Fruit fly (Drosophila melanogaster) Kc167 (cell line): ENCODE results near the gene Eh.
"Not testable (repeated sequence)": the region's sequence is repeated elsewhere in the genome, so short reads cannot be mapped to it uniquely, and the experiment has no call there.

Source experiments
- Myc ChIP-seq: fragments of >200 bp; optimal IDR thresholded peaks from 2 replicates; lab custom pipeline; 2017; ENCODE audit warnings: missing external identifiers
- Sin3A ChIP-seq: fragments of >200 bp; optimal IDR thresholded peaks from 2 replicates; lab custom pipeline; 2018; ENCODE audit warnings: missing external identifiers
- h ChIP-seq: fragments of >200 bp; optimal IDR thresholded peaks from 3 replicates; lab custom pipeline; 2018; ENCODE audit warnings: missing external identifiers
- insv ChIP-seq: fragments of >200 bp; optimal IDR thresholded peaks from 3 replicates; lab custom pipeline; 2018; ENCODE audit warnings: missing external identifiers
- psq ChIP-seq: fragments of >200 bp; optimal IDR thresholded peaks from 2 replicates; lab custom pipeline; 2017; ENCODE audit warnings: missing external identifiers
- ttk ChIP-seq: sonication (Bioruptor generic); optimal IDR thresholded peaks from 2 replicates; lab custom pipeline; 2017; ENCODE audit warnings: missing external identifiers

Gene Eh

DNA sequence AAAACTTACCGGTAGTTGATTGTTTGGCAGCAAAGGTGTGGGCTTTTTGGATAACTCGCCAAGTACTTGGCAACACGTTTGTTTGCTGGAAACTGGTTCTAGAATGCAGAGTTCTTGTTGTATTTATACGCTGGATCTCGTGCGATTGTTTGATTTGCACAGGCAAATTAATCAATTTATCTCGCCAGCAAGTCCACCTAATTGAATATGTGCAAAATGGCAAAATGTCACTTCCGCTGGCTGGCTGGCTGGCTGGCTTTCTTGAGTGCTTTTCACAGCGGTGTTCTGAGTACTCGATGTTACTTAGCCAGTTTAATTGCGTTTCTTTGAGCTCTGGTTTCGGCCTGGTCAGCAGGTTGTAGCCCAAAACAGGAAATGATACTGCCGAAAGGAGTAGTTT lies at the start of gene Eh:
TSS of gene Eh (minus strand) at position 101 of the 400 bp plus-strand sequence.
- TF ChIP-seq h (lab: Kevin White, UChicago): no peak
- no peak for TF ChIP-seq insv (lab: Kevin White, UChicago)
- no peak for TF ChIP-seq ttk
- no peak for TF ChIP-seq Sin3A
- TF ChIP-seq Myc (lab: Kevin White, UChicago): no peak
- no peak for TF ChIP-seq psq (lab: Kevin White, UChicago)

DNA sequence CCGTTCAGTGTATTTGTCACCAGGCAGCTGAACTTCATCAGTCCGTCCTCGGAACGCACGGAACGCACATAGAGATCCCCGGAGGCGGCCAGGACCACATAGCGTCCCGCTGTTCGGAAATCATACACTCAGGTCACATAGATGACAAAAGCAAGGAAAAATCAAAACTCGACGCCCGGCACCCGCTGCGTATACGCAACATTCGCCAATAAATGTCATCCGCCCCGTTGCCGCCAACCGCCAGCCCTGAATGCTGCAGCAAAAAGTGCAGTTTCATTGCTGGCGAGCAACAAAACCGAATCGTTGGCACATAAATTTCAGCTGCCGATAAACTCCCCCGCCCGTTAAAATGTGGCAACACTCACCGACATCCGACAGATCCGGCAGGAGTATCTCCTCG lies 43.4 kb upstream of the Eh start:
- TF ChIP-seq h (lab: Kevin White, UChicago) (no peak), Sin3A (no peak), Myc (lab: Kevin White, UChicago) (no peak)

DNA sequence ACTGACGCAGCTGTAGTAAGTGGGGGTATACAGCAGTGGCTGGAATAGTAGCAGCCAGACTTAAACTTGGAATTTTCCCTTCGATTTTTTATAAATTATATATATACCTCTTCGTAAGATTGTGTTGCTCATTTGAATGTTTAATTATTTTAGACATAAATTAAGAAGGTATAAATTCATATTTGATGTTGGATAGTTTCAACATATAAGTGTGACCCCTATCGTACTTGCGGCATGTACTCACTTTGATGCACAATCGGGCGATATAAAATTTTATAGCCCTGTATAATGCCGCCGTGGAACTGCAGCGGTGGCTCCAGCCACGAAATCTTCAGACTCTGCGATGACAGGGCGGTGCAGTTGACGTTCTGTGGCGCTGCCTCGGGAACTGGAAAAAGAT lies 32.6 kb upstream of the Eh start:
- TF ChIP-seq h (lab: Kevin White, UChicago) (no peak), insv (lab: Kevin White, UChicago) (no peak), Sin3A (no peak), Myc (lab: Kevin White, UChicago) (no peak), ttk (no peak), psq (lab: Kevin White, UChicago) (no peak)

DNA sequence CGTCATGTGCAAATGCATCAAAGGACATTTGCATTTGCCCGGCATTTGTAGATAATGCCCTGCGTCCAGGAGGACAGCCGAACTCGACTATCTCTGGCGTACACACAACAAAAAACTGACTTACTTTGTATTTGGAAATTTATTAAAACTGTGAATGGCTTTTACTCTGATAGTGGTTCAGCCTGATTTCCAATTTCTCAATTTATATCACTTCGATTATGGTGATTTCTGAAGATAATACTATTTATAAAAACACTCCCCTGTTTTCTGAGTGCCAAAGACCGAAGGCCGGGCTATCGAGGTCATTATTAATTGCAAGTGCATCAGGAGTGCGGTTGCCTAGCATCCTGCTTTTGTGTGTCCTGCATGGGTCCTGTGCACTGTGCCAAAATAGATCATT lies 22.3 kb upstream of the Eh start:
- no peak for TF ChIP-seq h (lab: Kevin White, UChicago)
- TF ChIP-seq Sin3A: no peak
- no peak for TF ChIP-seq insv (lab: Kevin White, UChicago)
- no peak for TF ChIP-seq Myc (lab: Kevin White, UChicago)
- TF ChIP-seq ttk: no peak
- no peak for TF ChIP-seq psq (lab: Kevin White, UChicago)

DNA sequence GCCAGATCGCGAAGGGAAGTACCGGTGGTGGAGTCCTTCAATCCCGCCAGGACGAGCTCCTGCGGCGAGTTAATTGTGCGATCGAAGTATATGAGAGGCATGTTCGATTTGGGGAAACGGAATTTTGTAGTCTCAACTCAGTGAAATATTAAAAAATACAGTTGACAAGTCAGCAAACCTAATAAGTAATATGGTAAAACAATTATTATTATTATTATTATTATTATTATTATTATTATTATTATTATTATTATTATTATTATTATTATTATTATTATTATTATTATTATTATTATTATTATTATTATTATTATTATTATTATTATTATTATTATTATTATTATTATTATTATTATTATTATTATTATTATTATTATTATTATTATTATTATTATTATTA lies 8.0 kb upstream of the Eh start, which contains the start of gene CG14330:
TSS of gene CG14330 (minus strand) at position 101 of the 400 bp plus-strand sequence.
- not testable (repeated sequence) for TF ChIP-seq Sin3A; h (lab: Kevin White, UChicago); insv (lab: Kevin White, UChicago)

DNA sequence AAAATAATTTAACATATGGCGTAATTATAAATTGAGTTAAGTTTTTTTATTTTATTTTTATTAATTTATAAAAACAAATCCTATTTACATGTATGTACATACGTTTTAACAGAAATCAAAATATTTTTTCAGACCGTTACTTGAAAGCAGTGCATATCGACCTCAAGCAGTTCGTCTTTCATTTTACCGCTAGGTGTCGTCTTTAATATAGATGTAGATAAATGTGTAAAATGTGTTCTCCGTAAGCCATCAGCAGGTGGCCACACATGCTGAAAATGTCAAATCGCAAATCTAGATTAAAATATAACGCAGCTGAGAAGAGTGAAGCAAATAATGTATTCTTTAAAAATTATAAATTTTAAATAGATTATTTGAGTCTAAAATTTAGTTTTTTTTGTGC lies 744 bp upstream of the Eh start:
- TF ChIP-seq insv (lab: Kevin White, UChicago) (no peak), ttk (no peak), Myc (lab: Kevin White, UChicago) (no peak), psq (lab: Kevin White, UChicago) (no peak), Sin3A (no peak), h (lab: Kevin White, UChicago) (no peak)

DNA sequence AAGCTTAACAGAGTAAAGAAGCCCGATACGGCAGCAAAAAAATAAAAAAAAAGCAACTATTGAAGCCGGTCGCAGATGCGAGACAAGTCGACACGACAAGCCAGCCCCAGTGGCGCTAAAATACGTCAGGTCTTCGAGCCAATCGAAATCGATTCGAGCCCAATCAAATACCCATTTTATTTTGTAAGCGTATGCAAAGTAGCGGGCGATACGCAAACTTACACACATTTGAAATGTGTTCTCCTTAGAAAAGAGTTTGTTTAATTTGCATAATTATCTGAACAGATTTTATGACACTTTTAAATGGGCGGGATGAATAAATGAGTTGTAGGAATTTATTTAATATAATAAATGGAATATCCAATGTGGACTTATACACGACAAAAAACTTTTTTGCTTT lies 1.0 kb downstream of the Eh start:
- TF ChIP-seq Sin3A (no peak), insv (lab: Kevin White, UChicago) (no peak), h (lab: Kevin White, UChicago) (no peak), ttk (no peak), Myc (lab: Kevin White, UChicago) (no peak)

DNA sequence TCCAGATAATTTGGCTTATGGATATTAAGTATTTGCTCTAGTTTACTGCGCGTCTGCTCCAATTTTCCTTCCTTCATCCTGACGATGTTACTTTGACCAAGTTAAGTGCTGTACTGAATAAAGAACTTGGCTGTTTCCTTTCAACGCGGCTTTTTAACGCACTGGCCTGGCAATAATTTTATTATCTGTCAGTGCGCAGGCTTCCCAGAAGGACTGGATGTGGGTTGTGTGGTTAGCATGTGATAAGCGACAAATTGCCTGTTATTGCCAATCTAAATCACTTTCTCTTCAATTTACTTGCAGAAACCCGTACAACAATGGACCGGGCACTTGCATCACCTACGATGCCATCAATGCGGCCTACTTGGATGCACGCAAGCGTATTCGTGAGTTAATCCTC lies 8.0 kb downstream of the Eh start, which contains the start of gene CG14331:
TSS of gene CG14331 (minus strand) at position 101 of the 400 bp plus-strand sequence.
- no peak for TF ChIP-seq psq (lab: Kevin White, UChicago)
- TF ChIP-seq Sin3A: no peak
- TF ChIP-seq ttk: no peak
- no peak for TF ChIP-seq Myc (lab: Kevin White, UChicago)
- no peak for TF ChIP-seq h (lab: Kevin White, UChicago)
- no peak for TF ChIP-seq insv (lab: Kevin White, UChicago)

DNA sequence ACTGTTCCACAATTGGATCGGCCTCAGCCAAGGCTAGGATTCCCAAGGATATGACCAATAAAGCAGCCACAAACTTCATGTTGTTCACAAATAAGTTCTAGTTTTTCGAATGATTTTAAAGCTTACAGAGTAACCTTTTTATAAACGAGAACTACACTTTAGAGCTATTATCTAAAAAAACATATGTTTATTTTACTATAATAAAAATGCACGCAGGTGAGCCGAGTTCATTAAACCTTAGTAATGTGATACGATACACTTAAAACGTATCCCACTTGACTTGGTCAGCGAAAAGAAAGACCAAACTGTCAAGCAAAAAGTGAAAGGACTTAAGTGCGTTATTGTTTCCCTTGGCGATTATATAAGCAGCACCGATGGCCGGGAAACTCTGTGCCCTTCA lies 14.3 kb downstream of the Eh start, which contains the start of gene CG44090:
TSS of gene CG44090 (minus strand) at position 101 of the 400 bp plus-strand sequence.
- TF ChIP-seq psq (lab: Kevin White, UChicago) (no peak), insv (lab: Kevin White, UChicago) (no peak), Myc (lab: Kevin White, UChicago) (no peak)

DNA sequence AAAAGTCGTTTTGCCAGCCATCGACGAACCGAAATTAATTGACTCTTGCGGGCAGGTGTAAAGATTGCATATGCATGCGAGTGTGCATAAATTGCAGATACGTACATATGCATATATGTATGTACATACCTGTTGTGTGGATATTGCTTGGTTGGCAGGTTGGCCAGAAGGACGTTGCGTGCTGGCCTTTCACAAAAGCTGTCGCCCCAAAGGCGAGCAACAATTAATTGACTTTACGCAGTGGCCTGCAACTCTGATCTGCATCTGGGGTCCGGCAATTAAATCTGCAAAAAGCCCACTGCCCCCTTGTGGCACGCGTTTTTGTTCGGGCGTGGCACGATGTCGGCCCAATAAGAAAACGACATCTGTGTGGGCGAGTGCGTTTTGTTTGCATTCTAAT lies 15.5 kb downstream of the Eh start:
- TF ChIP-seq h (lab: Kevin White, UChicago) (no peak), Myc (lab: Kevin White, UChicago) (no peak), insv (lab: Kevin White, UChicago) (no peak), ttk (no peak), Sin3A (no peak), psq (lab: Kevin White, UChicago) (no peak)

DNA sequence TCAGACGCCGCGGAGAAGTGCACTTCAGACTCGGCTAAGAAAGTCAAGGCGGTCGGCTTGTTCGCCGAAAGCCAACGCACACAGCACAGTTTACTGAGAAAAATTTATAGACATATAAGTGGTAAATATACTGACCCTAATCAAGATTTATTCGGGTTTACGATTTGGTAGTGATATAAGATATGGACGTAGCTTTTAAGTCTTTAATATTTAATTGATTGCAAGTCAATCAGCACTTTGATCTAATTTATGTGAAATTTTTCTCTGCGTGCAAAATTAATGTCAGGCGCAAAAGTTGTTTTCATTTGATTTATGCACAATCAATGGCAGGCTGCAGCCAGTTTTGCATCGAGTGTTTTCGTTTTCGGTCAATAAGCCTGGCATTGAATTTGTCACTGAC lies 18.2 kb downstream of the Eh start:
- TF ChIP-seq h (lab: Kevin White, UChicago): no peak
- TF ChIP-seq ttk: no peak
- no peak for TF ChIP-seq Sin3A
- no peak for TF ChIP-seq Myc (lab: Kevin White, UChicago)
- TF ChIP-seq insv (lab: Kevin White, UChicago): no peak
- TF ChIP-seq psq (lab: Kevin White, UChicago): no peak

DNA sequence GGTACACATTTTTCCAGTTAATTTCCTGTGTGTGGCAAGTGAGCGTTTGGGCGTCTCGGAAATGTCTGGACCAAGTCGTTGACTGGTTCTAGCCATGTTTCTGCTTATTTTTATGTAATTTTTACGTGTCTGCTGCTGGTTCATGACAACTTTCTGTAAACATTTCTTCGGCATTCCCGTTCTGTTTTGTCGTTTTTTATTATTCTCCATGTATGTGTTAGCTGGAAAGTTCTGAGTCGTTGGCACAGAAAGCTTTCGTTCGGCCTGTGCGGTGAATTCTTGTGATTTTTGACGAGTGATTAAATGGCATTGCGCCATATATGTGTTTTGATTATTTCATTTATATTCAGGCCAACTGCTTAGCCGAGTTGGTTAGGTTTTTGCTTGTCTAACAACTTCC lies 22.4 kb downstream of the Eh start:
- TF ChIP-seq Myc (lab: Kevin White, UChicago) (no peak), h (lab: Kevin White, UChicago) (no peak), insv (lab: Kevin White, UChicago) (no peak), ttk (no peak), Sin3A (no peak), psq (lab: Kevin White, UChicago) (no peak)

DNA sequence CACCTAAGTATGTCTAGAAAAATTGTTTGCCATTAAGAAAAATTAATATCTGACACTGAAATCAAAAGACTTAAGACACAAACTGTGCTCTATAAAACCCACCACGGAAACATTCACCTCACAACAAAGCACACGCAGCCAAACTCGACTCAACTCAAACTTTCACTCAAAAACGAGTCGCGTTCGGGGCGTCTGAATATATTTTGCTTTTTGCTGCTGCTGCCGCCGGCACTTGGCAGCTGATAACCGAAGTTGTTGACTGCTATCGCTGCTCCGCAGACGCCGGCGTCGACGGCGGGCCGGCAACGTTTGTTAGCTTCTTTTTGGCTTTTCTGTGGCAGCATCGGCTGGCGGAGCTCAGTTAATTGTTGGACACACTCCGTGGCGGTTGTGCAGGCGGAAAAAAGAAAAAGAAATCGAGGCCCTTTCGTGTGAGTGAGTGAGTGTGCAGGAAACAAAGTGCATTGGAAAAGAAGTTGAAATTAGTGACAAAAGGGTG lies 23.2 kb downstream of the Eh start, which contains the start of gene cysu:
TSS of gene cysu (plus strand) at position 352 of the 499 bp plus-strand sequence.
- TF ChIP-seq Sin3A (no peak), h (lab: Kevin White, UChicago) (no peak), psq (lab: Kevin White, UChicago) (no peak), ttk (no peak), insv (lab: Kevin White, UChicago) (no peak), Myc (lab: Kevin White, UChicago) (no peak)
